Worm (Caenorhabditis elegans) whole organism, L3 larva: ENCODE results near the gene btb-6.

Experiments
- R02D3.7 ChIP-seq: fragments of 150-350 bp; optimal IDR thresholded peaks from 2 replicates; lab custom pipeline; 2014; ENCODE audit warnings: missing biosample characterization, missing genetic modification characterization
- ZK546.5 ChIP-seq: sonication (generic microtip); optimal IDR thresholded peaks from 2 replicates; lab custom pipeline; 2017; ENCODE audit warnings: missing biosample characterization, missing genetic modification characterization
- aly-2 ChIP-seq: fragments of 150-350 bp; optimal IDR thresholded peaks from 2 replicates; lab custom pipeline; 2014; ENCODE audit warnings: missing biosample characterization, missing genetic modification characterization
- ama-1 ChIP-seq: fragments of 150-350 bp; optimal IDR thresholded peaks from 2 replicates; lab custom pipeline; 2018
- ceh-16 ChIP-seq: sonication (generic microtip); optimal IDR thresholded peaks from 2 replicates; lab custom pipeline; 2017; ENCODE audit warnings: missing biosample characterization, missing genetic modification characterization
- ceh-82 ChIP-seq: fragments of 150-350 bp; optimal IDR thresholded peaks from 2 replicates; lab custom pipeline; 2014; ENCODE audit warnings: missing biosample characterization, missing genetic modification characterization
- ceh-9 ChIP-seq: sonication (generic microtip); optimal IDR thresholded peaks from 2 replicates; lab custom pipeline; 2018; ENCODE audit warnings: missing biosample characterization, missing genetic modification characterization
- daf-12 ChIP-seq: fragments of 150-350 bp; optimal IDR thresholded peaks from 2 replicates; lab custom pipeline; 2014; ENCODE audit warnings: missing biosample characterization, missing genetic modification reagents, missing genetic modification characterization
- egl-27 ChIP-seq: sonication (generic microtip); optimal IDR thresholded peaks from 4 replicates; lab custom pipeline; 2017; ENCODE audit warnings: missing biosample characterization, missing genetic modification reagents, missing genetic modification characterization
- elt-1 ChIP-seq: fragments of 150-350 bp; optimal IDR thresholded peaks from 2 replicates; lab custom pipeline; 2014; ENCODE audit warnings: missing biosample characterization, missing genetic modification characterization
- elt-2 ChIP-seq: sonication (generic microtip); optimal IDR thresholded peaks from 2 replicates; lab custom pipeline; 2016; ENCODE audit warnings: missing genetic modification reagents, mild to moderate bottlenecking, missing genetic modification characterization, missing compliant biosample characterization
- elt-3 ChIP-seq, 3 experiments: fragments of 150-350 bp in 1 of 3; sonication (generic microtip) in 2 of 3; optimal IDR thresholded peaks; 2 replicates in 2 of 3; 4 replicates in 1 of 3; lab custom pipeline; 2014 to 2017; ENCODE audit warnings: missing biosample characterization in 3 of 3, missing genetic modification characterization in 3 of 3
- eor-1 ChIP-seq, 2 experiments: fragments of 150-350 bp; optimal IDR thresholded peaks; 2 replicates each; lab custom pipeline; 2014 to 2018; ENCODE audit warnings: missing biosample characterization in 2 of 2, missing genetic modification characterization in 2 of 2
- fkh-10 ChIP-seq: sonication (generic microtip); optimal IDR thresholded peaks from 2 replicates; lab custom pipeline; 2017; ENCODE audit warnings: missing biosample characterization, missing genetic modification reagents, missing genetic modification characterization
- hmg-11 ChIP-seq: sonication (generic microtip); optimal IDR thresholded peaks from 2 replicates; lab custom pipeline; 2016; ENCODE audit warnings: missing genetic modification characterization, missing compliant biosample characterization
- jun-1 ChIP-seq: fragments of 150-350 bp; optimal IDR thresholded peaks from 2 replicates; lab custom pipeline; 2014; ENCODE audit warnings: missing biosample characterization, missing genetic modification reagents, missing genetic modification characterization
- lin-15B ChIP-seq: fragments of 150-350 bp; optimal IDR thresholded peaks from 2 replicates; lab custom pipeline; 2014; ENCODE audit warnings: missing biosample characterization, missing genetic modification characterization
- lsy-12 ChIP-seq: sonication (generic microtip); optimal IDR thresholded peaks from 2 replicates; lab custom pipeline; 2016; ENCODE audit warnings: mild to moderate bottlenecking, missing genetic modification characterization, missing compliant biosample characterization
- mdl-1 ChIP-seq: fragments of 150-350 bp; optimal IDR thresholded peaks from 2 replicates; lab custom pipeline; 2014; ENCODE audit warnings: missing biosample characterization, missing genetic modification characterization
- mml-1 ChIP-seq: fragments of 150-350 bp; sonication (generic microtip); optimal IDR thresholded peaks from 3 replicates; lab custom pipeline; 2014; ENCODE audit warnings: missing biosample characterization, missing genetic modification characterization
- nfya-1 ChIP-seq: sonication (generic microtip); optimal IDR thresholded peaks from 2 replicates; lab custom pipeline; 2017; ENCODE audit warnings: missing genetic modification characterization, mild to moderate bottlenecking, missing compliant biosample characterization, antibody characterized with exemption, moderate library complexity; ENCODE audit not compliant: insufficient read depth
- nhr-11 ChIP-seq: fragments of 150-350 bp; optimal IDR thresholded peaks from 2 replicates; lab custom pipeline; 2014; ENCODE audit warnings: missing biosample characterization, missing genetic modification characterization
- nhr-23 ChIP-seq: fragments of 150-350 bp; optimal IDR thresholded peaks from 2 replicates; lab custom pipeline; 2014; ENCODE audit warnings: missing biosample characterization, missing genetic modification reagents, missing genetic modification characterization
- nhr-25 ChIP-seq: sonication (generic microtip); optimal IDR thresholded peaks from 2 replicates; lab custom pipeline; 2017; ENCODE audit warnings: missing biosample characterization, missing genetic modification characterization
- nhr-43 ChIP-seq: sonication (generic microtip); optimal IDR thresholded peaks from 2 replicates; lab custom pipeline; 2016; ENCODE audit warnings: mild to moderate bottlenecking, missing genetic modification characterization, missing compliant biosample characterization; ENCODE audit not compliant: poor library complexity, severe bottlenecking
- nhr-67 ChIP-seq: fragments of 150-350 bp; optimal IDR thresholded peaks from 2 replicates; lab custom pipeline; 2014; ENCODE audit warnings: missing biosample characterization, missing genetic modification characterization
- nhr-76 ChIP-seq: fragments of 150-350 bp; sonication (generic microtip); optimal IDR thresholded peaks from 5 replicates; lab custom pipeline; 2014; ENCODE audit warnings: missing biosample characterization, missing genetic modification characterization
- pha-4 ChIP-seq: fragments of 150-350 bp; optimal IDR thresholded peaks from 2 replicates; lab custom pipeline; 2014; ENCODE audit warnings: missing biosample characterization, missing genetic modification reagents, missing genetic modification characterization
- pqm-1 ChIP-seq: fragments of 150-350 bp; optimal IDR thresholded peaks from 2 replicates; lab custom pipeline; 2017; ENCODE audit warnings: missing biosample characterization, missing genetic modification characterization, inconsistent platforms
- sea-2 ChIP-seq: fragments of 150-350 bp; sonication (generic microtip); optimal IDR thresholded peaks from 4 replicates; lab custom pipeline; 2014; ENCODE audit warnings: missing biosample characterization, missing genetic modification reagents, missing genetic modification characterization
- skn-1 ChIP-seq: fragments of 150-350 bp; optimal IDR thresholded peaks from 2 replicates; lab custom pipeline; 2014; ENCODE audit warnings: missing biosample characterization, missing genetic modification characterization
- snpc-4 ChIP-seq: fragments of 150-350 bp; optimal IDR thresholded peaks from 2 replicates; lab custom pipeline; 2014; ENCODE audit warnings: missing biosample characterization, missing genetic modification characterization
- tbx-2 ChIP-seq: sonication (generic microtip); optimal IDR thresholded peaks from 2 replicates; lab custom pipeline; 2016; ENCODE audit warnings: mild to moderate bottlenecking, missing genetic modification characterization, missing compliant biosample characterization
- unc-62 ChIP-seq: fragments of 150-350 bp; sonication (generic microtip); optimal IDR thresholded peaks from 4 replicates; lab custom pipeline; 2014; ENCODE audit warnings: missing biosample characterization, missing genetic modification reagents, missing genetic modification characterization
- zag-1 ChIP-seq: fragments of 150-350 bp; optimal IDR thresholded peaks from 2 replicates; lab custom pipeline; 2014; ENCODE audit warnings: missing biosample characterization, missing genetic modification characterization
- ztf-11 ChIP-seq: fragments of 150-350 bp; optimal IDR thresholded peaks from 2 replicates; lab custom pipeline; 2014; ENCODE audit warnings: missing biosample characterization, missing genetic modification characterization

Gene btb-6

ce11 chrII:1756582-1756981 is 41.5 kb downstream of the btb-6 start, which contains the start of gene fbxb-53:
Gene fbxb-53, plus strand, starts transcription at chrII:1756882.
- TF ChIP-seq aly-2 (tag; lab: Kevin White, UChicago) (no peak), ztf-11 (tag; lab: Kevin White, UChicago) (no peak), sea-2 (GFP tag; lab: Kevin White, UChicago) (no peak), elt-1 (tag; lab: Kevin White, UChicago) (no peak), ama-1 (lab: Kevin White, UChicago) (no peak)

- no peak for TF ChIP-seq R02D3.7 (tag; lab: Kevin White, UChicago)
- no peak for TF ChIP-seq nfya-1 (tag; lab: Kevin White, UChicago)
- no peak for TF ChIP-seq unc-62
- no peak for TF ChIP-seq fkh-10 (GFP tag; lab: Kevin White, UChicago)
- no peak for TF ChIP-seq mml-1
- TF ChIP-seq ceh-9 (tag; lab: Kevin White, UChicago) = no peak
- TF ChIP-seq tbx-2 (tag; lab: Kevin White, UChicago) = no peak
Measured at ce11 chrII:1757033-1757432, 41.9 kb downstream of the btb-6 start, which contains the start of gene F36H5.10. Gene F36H5.10, plus strand, starts transcription at chrII:1757333.

DNA sequence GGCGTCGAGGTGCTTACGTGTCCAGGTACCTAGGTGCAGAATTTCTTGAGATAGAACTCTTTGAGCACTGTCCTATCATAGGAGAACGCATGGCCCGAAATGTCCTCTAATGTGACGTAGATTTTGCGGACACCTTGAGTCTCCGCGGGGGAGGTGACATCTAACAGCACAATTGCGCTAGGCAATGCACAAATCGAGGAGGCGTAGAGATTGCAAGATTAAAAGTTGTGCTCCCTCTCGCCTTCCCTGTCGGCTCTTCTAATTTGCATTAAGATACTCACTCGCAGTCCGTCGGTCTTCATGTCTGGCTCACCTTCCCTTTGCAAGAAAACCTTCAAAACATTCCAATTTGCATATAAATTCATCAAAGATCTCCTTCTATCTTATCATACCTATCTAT is 44.5 kb downstream of the btb-6 start, which contains the start of gene F36H5.18:
TSS of gene F36H5.18 (plus strand) at position 301 of the 400 bp plus-strand sequence.
- no peak for TF ChIP-seq ztf-11 (tag; lab: Kevin White, UChicago)
- no peak for TF ChIP-seq nhr-25
- no peak for TF ChIP-seq R02D3.7 (tag; lab: Kevin White, UChicago)
- no peak for TF ChIP-seq hmg-11 (tag; lab: Kevin White, UChicago)
- no peak for TF ChIP-seq aly-2 (tag; lab: Kevin White, UChicago)
- no peak for TF ChIP-seq nhr-23 (tag; lab: Kevin White, UChicago)
- TF ChIP-seq tbx-2 (tag; lab: Kevin White, UChicago) = no peak
- TF ChIP-seq nhr-67 (tag; lab: Kevin White, UChicago) = no peak
- TF ChIP-seq jun-1 = no peak
- TF ChIP-seq nhr-11 (tag; lab: Kevin White, UChicago) = no peak
- no peak for TF ChIP-seq daf-12 (tag; lab: Kevin White, UChicago)
- no peak for TF ChIP-seq nhr-76 (tag; lab: Kevin White, UChicago)
- no peak for TF ChIP-seq skn-1 (tag; lab: Kevin White, UChicago)
- no peak for TF ChIP-seq ceh-16
- TF ChIP-seq ama-1 (lab: Kevin White, UChicago) = no peak
- TF ChIP-seq ceh-82 (tag; lab: Kevin White, UChicago) = no peak
- TF ChIP-seq egl-27 (tag; lab: Kevin White, UChicago) = no peak
- no peak for TF ChIP-seq pha-4 (tag; lab: Kevin White, UChicago)
- no peak for TF ChIP-seq zag-1
- no peak for TF ChIP-seq sea-2 (GFP tag; lab: Kevin White, UChicago)

DNA sequence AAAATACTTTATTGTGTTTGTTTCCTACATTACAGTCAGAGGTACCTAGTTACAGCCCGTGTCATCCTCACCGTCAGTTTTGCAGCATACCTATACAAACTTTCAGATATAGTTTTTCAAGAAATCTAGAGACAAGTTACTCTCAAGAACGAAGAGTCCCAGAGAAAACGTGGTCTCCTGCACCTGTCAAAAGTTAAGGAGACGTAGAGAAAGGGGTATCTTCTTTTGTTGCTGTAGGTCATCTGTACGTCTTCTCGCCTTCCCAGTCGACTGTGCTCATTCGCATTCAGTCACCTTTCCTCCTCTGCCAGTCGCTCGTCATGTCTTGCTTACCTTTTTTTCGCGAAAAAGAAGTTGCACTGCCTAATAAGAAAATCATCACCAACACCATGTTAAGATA is 46.5 kb downstream of the btb-6 start, which contains the start of gene F36H5.4:
TSS of gene F36H5.4 (plus strand) at position 301 of the 400 bp plus-strand sequence.
- TF ChIP-seq sea-2 (GFP tag; lab: Kevin White, UChicago) (no peak), ama-1 (lab: Kevin White, UChicago) (no peak), R02D3.7 (tag; lab: Kevin White, UChicago) (no peak), daf-12 (tag; lab: Kevin White, UChicago) (no peak), lsy-12 (tag; lab: Kevin White, UChicago) (no peak), snpc-4 (tag; lab: Kevin White, UChicago) (no peak), mdl-1 (tag; lab: Kevin White, UChicago) (no peak), nhr-67 (tag; lab: Kevin White, UChicago) (no peak), ZK546.5 (tag; lab: Kevin White, UChicago) (no peak), nhr-25 (no peak), lin-15B (tag; lab: Kevin White, UChicago) (no peak), nhr-43 (tag; lab: Kevin White, UChicago) (no peak), ceh-82 (tag; lab: Kevin White, UChicago) (no peak)

ce11 chrII:1763072-1763471 is 48.0 kb downstream of the btb-6 start, which contains the start of gene math-28:
Gene math-28, plus strand, starts transcription at chrII:1763372.
- no peak for TF ChIP-seq eor-1 (tag; optimal IDR thresholded peaks at IDR 0.05; lab: Kevin White, UChicago)
- no peak for TF ChIP-seq lin-15B (tag; lab: Kevin White, UChicago)
- TF ChIP-seq pqm-1 (tag; lab: Kevin White, UChicago) = no peak
- TF ChIP-seq ceh-9 (tag; lab: Kevin White, UChicago) = no peak
- TF ChIP-seq nfya-1 (tag; lab: Kevin White, UChicago) = no peak
- TF ChIP-seq elt-3 (tag; optimal IDR thresholded peaks at IDR 0.05; lab: Kevin White, UChicago) = no peak
- TF ChIP-seq elt-2 (tag; lab: Kevin White, UChicago) = no peak
